Fruit fly (Drosophila melanogaster): ENCODE measurements around the gene CG14610.

CG14610 gene

DNA sequence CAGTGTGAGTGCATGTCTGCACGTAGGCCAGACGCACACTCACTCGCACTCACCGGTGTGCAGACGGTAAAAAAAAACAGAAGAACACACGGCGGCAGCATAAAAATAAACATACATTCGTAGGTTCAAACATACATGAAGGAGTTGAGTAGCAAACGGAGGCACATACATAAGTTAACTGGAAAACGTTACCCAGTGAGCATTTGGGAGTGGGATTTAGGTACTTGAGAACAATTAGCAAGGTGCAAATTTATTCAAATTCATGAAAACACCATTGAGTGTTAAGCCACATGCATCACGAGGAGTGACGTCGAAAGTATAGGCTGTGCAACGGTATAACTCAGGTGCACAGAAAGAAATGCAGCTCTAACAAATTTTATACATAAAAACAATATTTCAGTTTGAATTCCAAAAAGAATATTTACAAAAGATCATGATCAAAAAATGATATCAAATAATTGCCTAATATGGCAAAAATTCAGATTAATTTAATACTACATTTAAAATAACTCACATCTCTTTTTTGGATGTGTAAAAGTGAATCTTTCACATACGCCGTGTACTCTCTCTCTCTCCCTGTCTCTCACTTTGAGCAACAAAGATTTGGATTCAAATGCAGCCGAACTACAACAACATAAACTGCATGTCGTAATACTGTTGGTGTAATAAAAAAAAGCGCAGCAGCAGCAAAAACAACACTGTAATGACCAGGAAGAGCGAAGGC, 35.3 kb downstream of the CG14610 start (continued):
- peak; percentile 91 for TF ChIP-seq CG18476 (GFP tag; optimal IDR thresholded peaks at IDR 0.05)
- no peak for TF ChIP-seq CG1832 (GFP tag; optimal IDR thresholded peaks at IDR 0.05)
- peak; percentile 83 for TF ChIP-seq Kr (GFP tag; optimal IDR thresholded peaks at IDR 0.05)
- peak; percentile 97 for TF ChIP-seq gem (tag; optimal IDR thresholded peaks at IDR 0.05)
- TF ChIP-seq fru (optimal IDR thresholded peaks at IDR 0.05), result no peak
- TF ChIP-seq Optix (GFP tag; IDR thresholded peaks at IDR 0.05), result no peak
- TF ChIP-seq yki (optimal IDR thresholded peaks at IDR 0.05), result no peak
- peak; percentile 88 for TF ChIP-seq CG8089 (GFP tag; optimal IDR thresholded peaks at IDR 0.05)
- peak in 1 of 3 experiments; percentile 96 for TF ChIP-seq Stat92E (GFP tag; optimal IDR thresholded peaks at IDR 0.05)
- TF ChIP-seq HLH4C (GFP tag; IDR thresholded peaks at IDR 0.05; ENCODE audit: partially characterized antibody), result no peak
- no peak for TF ChIP-seq crol (GFP tag; IDR thresholded peaks at IDR 0.05)
- TF ChIP-seq CG8359 (GFP tag; optimal IDR thresholded peaks at IDR 0.05; ENCODE audit: borderline replicate concordance), result peak; percentile 87
- TF ChIP-seq ranshi (GFP tag; IDR thresholded peaks at IDR 0.05), result no peak
- no peak for TF ChIP-seq Atf6 (GFP tag; IDR thresholded peaks at IDR 0.05)
- TF ChIP-seq slbo (GFP tag; IDR thresholded peaks at IDR 0.05), result no peak
- TF ChIP-seq NFAT (GFP tag; IDR thresholded peaks at IDR 0.05), result no peak
- peak; percentile 82 for TF ChIP-seq pb (GFP tag; optimal IDR thresholded peaks at IDR 0.05)
- TF ChIP-seq CG15479 (GFP tag; optimal IDR thresholded peaks at IDR 0.05), result peak; percentile 51
- no peak for TF ChIP-seq ken (GFP tag; IDR thresholded peaks at IDR 0.05)
- TF ChIP-seq Lhr (GFP tag; optimal IDR thresholded peaks at IDR 0.05), result peak; percentile 94
- TF ChIP-seq dati (GFP tag; IDR thresholded peaks at IDR 0.05), result no peak
- TF ChIP-seq CG12942 (GFP tag; optimal IDR thresholded peaks at IDR 0.05), result peak; percentile 94
- TF ChIP-seq luna (GFP tag; optimal IDR thresholded peaks at IDR 0.05), result no peak
- no peak for TF ChIP-seq CG32772 (GFP tag; IDR thresholded peaks at IDR 0.05)
- TF ChIP-seq lov (optimal IDR thresholded peaks at IDR 0.05), result no peak
- TF ChIP-seq lov (GFP tag; IDR thresholded peaks at IDR 0.05), result no peak
- TF ChIP-seq her (GFP tag; optimal IDR thresholded peaks at IDR 0.05), result peak; percentile 38
- TF ChIP-seq TFAM (GFP tag; optimal IDR thresholded peaks at IDR 0.05), result peak; percentile 89
- TF ChIP-seq CG12219 (GFP tag; optimal IDR thresholded peaks at IDR 0.05), result peak; percentile 90
- no peak for TF ChIP-seq CG14050 (GFP tag; IDR thresholded peaks at IDR 0.05)
- no peak for TF ChIP-seq CG14667 (GFP tag; IDR thresholded peaks at IDR 0.05)
- no peak for TF ChIP-seq CG16813 (GFP tag; IDR thresholded peaks at IDR 0.05; ENCODE audit: partially characterized antibody)
- peak; percentile 93 for TF ChIP-seq CG6254 (GFP tag; optimal IDR thresholded peaks at IDR 0.05)
- TF ChIP-seq CG12071 (GFP tag; optimal IDR thresholded peaks at IDR 0.05), result peak; percentile 80
- TF ChIP-seq sqz (GFP tag; optimal IDR thresholded peaks at IDR 0.05), result peak; percentile 93
- TF ChIP-seq Asciz (GFP tag; optimal IDR thresholded peaks at IDR 0.05), result peak; percentile 97
- no peak for TF ChIP-seq HLHmδ (GFP tag; optimal IDR thresholded peaks at IDR 0.05)
- TF ChIP-seq CG12299 (tag; optimal IDR thresholded peaks at IDR 0.05), result peak; percentile 84
- TF ChIP-seq CG4820 (GFP tag; optimal IDR thresholded peaks at IDR 0.05), result peak; percentile 97
- TF ChIP-seq CG11247 (GFP tag; IDR thresholded peaks at IDR 0.05), result no peak
- peak; percentile 83 for TF ChIP-seq CG17802 (tag; optimal IDR thresholded peaks at IDR 0.05)
- TF ChIP-seq NC2α (GFP tag; optimal IDR thresholded peaks at IDR 0.05), result peak; percentile 88
- no peak for TF ChIP-seq CG32767 (GFP tag; IDR thresholded peaks at IDR 0.05)
- no peak for TF ChIP-seq ttk (GFP tag; IDR thresholded peaks at IDR 0.05)
- TF ChIP-seq slou (GFP tag; optimal IDR thresholded peaks at IDR 0.05), result peak; percentile 69
- peak; percentile 96 for TF ChIP-seq twi (tag; optimal IDR thresholded peaks at IDR 0.05)
- TF ChIP-seq tna (GFP tag; IDR thresholded peaks at IDR 0.05; ENCODE audit: partially characterized antibody), result no peak
- TF ChIP-seq br (optimal IDR thresholded peaks at IDR 0.05), result no peak
- TF ChIP-seq h (optimal IDR thresholded peaks at IDR 0.05), result no peak
- TF ChIP-seq CG7786 (GFP tag; optimal IDR thresholded peaks at IDR 0.05), result peak; percentile 83
- TF ChIP-seq Six4 (GFP tag; optimal IDR thresholded peaks at IDR 0.05), result peak; percentile 96
- no peak for TF ChIP-seq CG17612 (GFP tag; IDR thresholded peaks at IDR 0.05)
